Worm (Caenorhabditis elegans): ENCODE results near the gene mig-2.

Gene mig-2

ce11 chrX:11569744-11570359, 21.4 kb downstream of the mig-2 start:
- TF ChIP-seq sea-1 (GFP tag; conservative IDR thresholded peaks at IDR 0.05) = no peak
- TF ChIP-seq flt-1 (GFP tag; IDR thresholded peaks at IDR 0.05) = no peak
- no peak for TF ChIP-seq B0310.2 (tag; optimal IDR thresholded peaks at IDR 0.05)
- no peak for TF ChIP-seq hnd-1 (tag; optimal IDR thresholded peaks at IDR 0.05)
- TF ChIP-seq tbx-11 (GFP tag; IDR thresholded peaks at IDR 0.05) = no peak
- no peak for TF ChIP-seq hmg-4 (GFP tag; optimal IDR thresholded peaks at IDR 0.05)
- no peak for TF ChIP-seq aly-1 (tag; optimal IDR thresholded peaks at IDR 0.05)
- no peak for TF ChIP-seq ceh-36 (tag; optimal IDR thresholded peaks at IDR 0.05)
- no peak for TF ChIP-seq ets-7 (tag; optimal IDR thresholded peaks at IDR 0.05)
- no peak for TF ChIP-seq scrt-1 (GFP tag; IDR thresholded peaks at IDR 0.05)
- no peak for TF ChIP-seq ceh-13 (GFP tag; optimal IDR thresholded peaks at IDR 0.05)
- no peak for TF ChIP-seq hmbx-1 (tag; optimal IDR thresholded peaks at IDR 0.05)
- TF ChIP-seq tbx-37 (GFP tag; conservative IDR thresholded peaks at IDR 0.05) = no peak
- no peak for TF ChIP-seq pes-1 (GFP tag; IDR thresholded peaks at IDR 0.05)
- no peak for TF ChIP-seq tra-4 (tag; optimal IDR thresholded peaks at IDR 0.05)

ce11 chrX:11571714-11572113, 23.3 kb downstream of the mig-2 start:
- TF ChIP-seq flt-1 (GFP tag; IDR thresholded peaks at IDR 0.05) (no peak), B0310.2 (tag; optimal IDR thresholded peaks at IDR 0.05) (no peak), ceh-13 (GFP tag; optimal IDR thresholded peaks at IDR 0.05) (no peak), ama-1 (optimal IDR thresholded peaks at IDR 0.05) (no peak), hmbx-1 (tag; optimal IDR thresholded peaks at IDR 0.05) (no peak), tbx-37 (GFP tag; conservative IDR thresholded peaks at IDR 0.05) (no peak), ets-7 (tag; optimal IDR thresholded peaks at IDR 0.05) (no peak), pes-1 (GFP tag; IDR thresholded peaks at IDR 0.05) (no peak), ceh-36 (tag; optimal IDR thresholded peaks at IDR 0.05) (no peak), F13C5.2 (tag; optimal IDR thresholded peaks at IDR 0.05) (no peak), hmg-4 (GFP tag; optimal IDR thresholded peaks at IDR 0.05) (no peak)

ce11 chrX:11572205-11572604, 23.8 kb downstream of the mig-2 start, which contains the start of gene frm-3:
Gene frm-3 (plus strand): TSS chrX:11572505.
- TF ChIP-seq pes-1 (GFP tag; IDR thresholded peaks at IDR 0.05) (no peak), sea-1 (GFP tag; conservative IDR thresholded peaks at IDR 0.05) (no peak), ets-7 (tag; optimal IDR thresholded peaks at IDR 0.05) (no peak), ceh-36 (tag; optimal IDR thresholded peaks at IDR 0.05) (no peak), hmg-4 (GFP tag; optimal IDR thresholded peaks at IDR 0.05) (no peak), hmbx-1 (tag; optimal IDR thresholded peaks at IDR 0.05) (no peak), ama-1 (optimal IDR thresholded peaks at IDR 0.05) (no peak), B0310.2 (tag; optimal IDR thresholded peaks at IDR 0.05) (no peak), hnd-1 (tag; optimal IDR thresholded peaks at IDR 0.05) (no peak), ceh-13 (GFP tag; optimal IDR thresholded peaks at IDR 0.05) (no peak), F13C5.2 (tag; optimal IDR thresholded peaks at IDR 0.05) (no peak), scrt-1 (GFP tag; IDR thresholded peaks at IDR 0.05) (no peak), tbx-11 (GFP tag; IDR thresholded peaks at IDR 0.05) (no peak), flt-1 (GFP tag; IDR thresholded peaks at IDR 0.05) (no peak), aly-1 (tag; optimal IDR thresholded peaks at IDR 0.05) (no peak), tbx-37 (GFP tag; conservative IDR thresholded peaks at IDR 0.05) (no peak)

- TF ChIP-seq F13C5.2 (tag; optimal IDR thresholded peaks at IDR 0.05) (no peak), ets-7 (tag; optimal IDR thresholded peaks at IDR 0.05) (no peak), ceh-36 (tag; optimal IDR thresholded peaks at IDR 0.05) (no peak), tra-4 (tag; optimal IDR thresholded peaks at IDR 0.05) (no peak), aly-1 (tag; optimal IDR thresholded peaks at IDR 0.05) (no peak), tbx-11 (GFP tag; IDR thresholded peaks at IDR 0.05) (no peak), hmbx-1 (tag; optimal IDR thresholded peaks at IDR 0.05) (no peak)
These were observed 25.8 kb downstream of the mig-2 start for ce11 chrX:11574167-11574566.

- TF ChIP-seq flt-1 (GFP tag; IDR thresholded peaks at IDR 0.05) = no peak
- no peak for TF ChIP-seq hnd-1 (tag; optimal IDR thresholded peaks at IDR 0.05)
- TF ChIP-seq F13C5.2 (tag; optimal IDR thresholded peaks at IDR 0.05) = no peak
- no peak for TF ChIP-seq ets-7 (tag; optimal IDR thresholded peaks at IDR 0.05)
- TF ChIP-seq ceh-36 (tag; optimal IDR thresholded peaks at IDR 0.05) = no peak
- TF ChIP-seq tbx-11 (GFP tag; IDR thresholded peaks at IDR 0.05) = no peak
- no peak for TF ChIP-seq aly-1 (tag; optimal IDR thresholded peaks at IDR 0.05)
- TF ChIP-seq tbx-37 (GFP tag; conservative IDR thresholded peaks at IDR 0.05) = no peak
- TF ChIP-seq B0310.2 (tag; optimal IDR thresholded peaks at IDR 0.05) = no peak
- TF ChIP-seq pes-1 (GFP tag; IDR thresholded peaks at IDR 0.05) = no peak
- no peak for TF ChIP-seq hmbx-1 (tag; optimal IDR thresholded peaks at IDR 0.05)
- no peak for TF ChIP-seq ama-1 (optimal IDR thresholded peaks at IDR 0.05)
- TF ChIP-seq scrt-1 (GFP tag; IDR thresholded peaks at IDR 0.05) = no peak
- TF ChIP-seq ceh-13 (GFP tag; optimal IDR thresholded peaks at IDR 0.05) = no peak
- no peak for TF ChIP-seq sea-1 (GFP tag; conservative IDR thresholded peaks at IDR 0.05)
- TF ChIP-seq hmg-4 (GFP tag; optimal IDR thresholded peaks at IDR 0.05) = no peak
These were observed 28.2 kb downstream of the mig-2 start for ce11 chrX:11576429-11577088.

- no peak for TF ChIP-seq aly-1 (tag; optimal IDR thresholded peaks at IDR 0.05)
- TF ChIP-seq sea-1 (GFP tag; conservative IDR thresholded peaks at IDR 0.05) = no peak
- TF ChIP-seq ceh-36 (tag; optimal IDR thresholded peaks at IDR 0.05) = no peak
- no peak for TF ChIP-seq flt-1 (GFP tag; IDR thresholded peaks at IDR 0.05)
- TF ChIP-seq B0310.2 (tag; optimal IDR thresholded peaks at IDR 0.05) = no peak
- TF ChIP-seq tbx-37 (GFP tag; conservative IDR thresholded peaks at IDR 0.05) = no peak
- no peak for TF ChIP-seq pes-1 (GFP tag; IDR thresholded peaks at IDR 0.05)
- no peak for TF ChIP-seq ets-7 (tag; optimal IDR thresholded peaks at IDR 0.05)
- TF ChIP-seq hmg-4 (GFP tag; optimal IDR thresholded peaks at IDR 0.05) = no peak
- TF ChIP-seq scrt-1 (GFP tag; IDR thresholded peaks at IDR 0.05) = no peak
- no peak for TF ChIP-seq hmbx-1 (tag; optimal IDR thresholded peaks at IDR 0.05)
- no peak for TF ChIP-seq ama-1 (optimal IDR thresholded peaks at IDR 0.05)
- TF ChIP-seq ceh-13 (GFP tag; optimal IDR thresholded peaks at IDR 0.05) = no peak
- TF ChIP-seq tbx-11 (GFP tag; IDR thresholded peaks at IDR 0.05) = no peak
- TF ChIP-seq F13C5.2 (tag; optimal IDR thresholded peaks at IDR 0.05) = no peak
- no peak for TF ChIP-seq tra-4 (tag; optimal IDR thresholded peaks at IDR 0.05)
- TF ChIP-seq hnd-1 (tag; optimal IDR thresholded peaks at IDR 0.05) = no peak
These were observed 37.0 kb downstream of the mig-2 start, which contains the start of gene abts-2 for ce11 chrX:11585375-11585774. Gene abts-2 (plus strand): TSS chrX:11585675.
